Worm (Caenorhabditis elegans) whole organism, mixed stage, embryonic: ENCODE data around the gene F22D3.4.
A peak's percentile ranks its signal among the peaks of the same experiment; 100 is the strongest.

Experiments used
- bed-3 ChIP-seq: fragments of 200-800 bp; sonication (Bioruptor generic); optimal IDR thresholded peaks from 3 replicates; lab custom pipeline; 2018; ENCODE audit warnings: mild to moderate bottlenecking, missing genetic modification characterization, moderate library complexity, missing compliant biosample characterization
- blmp-1 ChIP-seq: fragments of 150-350 bp; optimal IDR thresholded peaks from 2 replicates; lab custom pipeline; 2014; ENCODE audit warnings: missing biosample characterization, missing genetic modification characterization
- ceh-39 ChIP-seq: fragments of 150-350 bp; optimal IDR thresholded peaks from 2 replicates; lab custom pipeline; 2014; ENCODE audit warnings: missing biosample characterization, missing genetic modification characterization
- ceh-43 ChIP-seq: fragments of 200-800 bp; sonication (Bioruptor generic); optimal IDR thresholded peaks from 2 replicates; lab custom pipeline; 2018; ENCODE audit warnings: mild to moderate bottlenecking, missing genetic modification characterization, moderate library complexity, missing compliant biosample characterization
- ceh-83 ChIP-seq: fragments of 200-800 bp; sonication (Bioruptor generic); optimal IDR thresholded peaks from 2 replicates; lab custom pipeline; 2018; ENCODE audit warnings: mild to moderate bottlenecking, missing genetic modification characterization, missing compliant biosample characterization
- ces-1 ChIP-seq: fragments of 150-350 bp; optimal IDR thresholded peaks from 2 replicates; lab custom pipeline; 2014; ENCODE audit warnings: missing biosample characterization, missing genetic modification reagents, missing genetic modification characterization
- cnd-1 ChIP-seq: fragments of 200-800 bp; sonication (Bioruptor generic); optimal IDR thresholded peaks from 2 replicates; lab custom pipeline; 2018; ENCODE audit warnings: mild to moderate bottlenecking, missing genetic modification characterization, missing compliant biosample characterization
- drap-1 ChIP-seq: fragments of 200-800 bp; sonication (Bioruptor generic); optimal IDR thresholded peaks from 3 replicates; lab custom pipeline; 2018; ENCODE audit warnings: mild to moderate bottlenecking, missing genetic modification characterization, missing compliant biosample characterization
- elt-1 ChIP-seq: sonication (generic microtip); optimal IDR thresholded peaks from 2 replicates; lab custom pipeline; 2017; ENCODE audit warnings: missing genetic modification characterization, mild to moderate bottlenecking, missing compliant biosample characterization, antibody characterized with exemption, moderate library complexity, borderline replicate concordance; ENCODE audit not compliant: insufficient read depth
- flh-1 ChIP-seq: fragments of 200-800 bp; sonication (Bioruptor generic); optimal IDR thresholded peaks from 2 replicates; lab custom pipeline; 2018; ENCODE audit warnings: mild to moderate bottlenecking, missing genetic modification characterization, moderate library complexity, missing compliant biosample characterization
- ham-2 ChIP-seq: fragments of 200-800 bp; sonication (Bioruptor generic); optimal IDR thresholded peaks from 2 replicates; lab custom pipeline; 2018; ENCODE audit warnings: mild to moderate bottlenecking, missing genetic modification characterization, missing compliant biosample characterization
- hlh-1 ChIP-seq: fragments of 150-350 bp; optimal IDR thresholded peaks from 2 replicates; lab custom pipeline; 2014; ENCODE audit warnings: missing biosample characterization, missing genetic modification reagents, missing genetic modification characterization
- lin-13 ChIP-seq: fragments of 150-350 bp; optimal IDR thresholded peaks from 2 replicates; lab custom pipeline; 2014; ENCODE audit warnings: missing biosample characterization, missing genetic modification characterization
- lin-32 ChIP-seq: fragments of 200-800 bp; sonication (Bioruptor generic); optimal IDR thresholded peaks from 2 replicates; lab custom pipeline; 2018; ENCODE audit warnings: mild to moderate bottlenecking, missing genetic modification characterization, missing compliant biosample characterization
- lsy-2 ChIP-seq: fragments of 150-350 bp; optimal IDR thresholded peaks from 2 replicates; lab custom pipeline; 2014; ENCODE audit warnings: missing biosample characterization, missing genetic modification characterization
- mab-5 ChIP-seq: fragments of 150-350 bp; optimal IDR thresholded peaks from 2 replicates; lab custom pipeline; 2014; ENCODE audit warnings: missing biosample characterization, missing genetic modification characterization
- mep-1 ChIP-seq: fragments of 150-350 bp; optimal IDR thresholded peaks from 2 replicates; lab custom pipeline; 2017; ENCODE audit warnings: missing biosample characterization, missing genetic modification reagents, missing genetic modification characterization, inconsistent platforms
- nhr-12 ChIP-seq: fragments of 150-350 bp; optimal IDR thresholded peaks from 2 replicates; lab custom pipeline; 2014; ENCODE audit warnings: missing biosample characterization, missing genetic modification characterization
- nhr-2 ChIP-seq: fragments of 150-350 bp; optimal IDR thresholded peaks from 2 replicates; lab custom pipeline; 2014; ENCODE audit warnings: missing biosample characterization, missing genetic modification characterization
- nhr-237 ChIP-seq: fragments of 150-350 bp; optimal IDR thresholded peaks from 2 replicates; lab custom pipeline; 2014; ENCODE audit warnings: missing biosample characterization, missing genetic modification characterization
- nhr-28 ChIP-seq: fragments of 150-350 bp; optimal IDR thresholded peaks from 2 replicates; lab custom pipeline; 2014; ENCODE audit warnings: missing biosample characterization, missing genetic modification characterization
- nhr-76 ChIP-seq: sonication (generic microtip); optimal IDR thresholded peaks from 2 replicates; lab custom pipeline; 2017; ENCODE audit warnings: missing biosample characterization, missing genetic modification characterization
- pha-4 ChIP-seq: fragments of 150-350 bp; optimal IDR thresholded peaks from 2 replicates; lab custom pipeline; 2018; ENCODE audit warnings: missing biosample characterization, missing genetic modification reagents, missing genetic modification characterization
- snpc-4 ChIP-seq: fragments of 150-350 bp; optimal IDR thresholded peaks from 2 replicates; lab custom pipeline; 2014; ENCODE audit warnings: missing biosample characterization, missing genetic modification characterization
- sptf-1 ChIP-seq: sonication (generic microtip); optimal IDR thresholded peaks from 2 replicates; lab custom pipeline; 2017; ENCODE audit warnings: mild to moderate bottlenecking, missing genetic modification characterization, moderate library complexity, missing compliant biosample characterization
- tbx-8 ChIP-seq: fragments of 200-800 bp; sonication (Bioruptor generic); optimal IDR thresholded peaks from 2 replicates; lab custom pipeline; 2018; ENCODE audit warnings: mild to moderate bottlenecking, missing genetic modification characterization, moderate library complexity, missing compliant biosample characterization
- unc-120 ChIP-seq: sonication (generic microtip); optimal IDR thresholded peaks from 2 replicates; lab custom pipeline; 2017; ENCODE audit warnings: missing genetic modification characterization, missing compliant biosample characterization; ENCODE audit not compliant: poor library complexity, severe bottlenecking
- unc-39 ChIP-seq: fragments of 150-350 bp; optimal IDR thresholded peaks from 2 replicates; lab custom pipeline; 2014; ENCODE audit warnings: missing biosample characterization, missing genetic modification characterization
- unc-62 ChIP-seq: fragments of 150-350 bp; optimal IDR thresholded peaks from 2 replicates; lab custom pipeline; 2014; ENCODE audit warnings: missing biosample characterization, missing genetic modification reagents, missing genetic modification characterization
- zip-8 ChIP-seq: fragments of 150-350 bp; optimal IDR thresholded peaks from 2 replicates; lab custom pipeline; 2014; ENCODE audit warnings: missing biosample characterization, missing genetic modification characterization
- ztf-11 ChIP-seq: fragments of 150-350 bp; optimal IDR thresholded peaks from 2 replicates; lab custom pipeline; 2014; ENCODE audit warnings: missing biosample characterization, missing genetic modification characterization

Gene F22D3.4

DNA sequence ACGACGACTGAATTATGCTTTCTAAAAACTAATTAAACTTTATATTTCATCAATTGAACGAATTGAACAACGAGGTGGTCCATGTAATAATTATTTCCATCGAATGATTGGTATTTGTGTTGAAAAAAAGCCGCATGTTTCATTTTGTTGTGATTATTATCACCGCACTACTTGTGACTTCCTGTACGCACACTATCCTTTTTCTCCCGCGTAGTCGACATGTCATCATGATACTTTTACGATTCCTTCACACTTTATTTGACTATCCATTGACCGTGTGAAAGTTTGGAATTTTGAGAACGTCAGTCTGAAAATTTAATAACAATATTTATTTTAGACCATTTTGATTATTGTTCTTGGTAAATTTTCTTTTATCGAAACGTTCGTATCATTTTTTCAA, at the start of gene F22D3.4:
F22D3.4 (minus strand) TSS at position 1 of the 400 bp plus-strand sequence.
- TF ChIP-seq unc-120 (tag; lab: Kevin White, UChicago): no peak
- TF ChIP-seq nhr-28 (tag; lab: Kevin White, UChicago): no peak
- TF ChIP-seq nhr-237: no peak
- no peak for TF ChIP-seq mep-1 (tag; lab: Kevin White, UChicago)
- TF ChIP-seq tbx-8 (GFP tag; lab: Kevin White, UChicago): no peak
- TF ChIP-seq pha-4 (tag; lab: Kevin White, UChicago): no peak
- TF ChIP-seq lin-32 (GFP tag; lab: Kevin White, UChicago): no peak
- TF ChIP-seq flh-1 (GFP tag; lab: Kevin White, UChicago): no peak
- no peak for TF ChIP-seq unc-62 (GFP tag; lab: Kevin White, UChicago)
- TF ChIP-seq ces-1 (GFP tag; lab: Kevin White, UChicago): no peak
- no peak for TF ChIP-seq nhr-2 (tag; lab: Kevin White, UChicago)
- TF ChIP-seq ztf-11 (tag; lab: Kevin White, UChicago): no peak
- no peak for TF ChIP-seq drap-1 (GFP tag; lab: Kevin White, UChicago)
- TF ChIP-seq ceh-83 (GFP tag; lab: Kevin White, UChicago): no peak
- TF ChIP-seq blmp-1 (tag; lab: Kevin White, UChicago): no peak
- TF ChIP-seq zip-8 (tag; lab: Kevin White, UChicago): no peak
- no peak for TF ChIP-seq bed-3 (GFP tag; lab: Kevin White, UChicago)
- no peak for TF ChIP-seq ceh-39 (tag; lab: Kevin White, UChicago)
- TF ChIP-seq nhr-12 (tag; lab: Kevin White, UChicago): no peak

ce11 chrII:6975725-6976124, 48.3 kb upstream of the F22D3.4 start:
- TF ChIP-seq sptf-1: no peak
- no peak for TF ChIP-seq ceh-83 (GFP tag; lab: Kevin White, UChicago)
- TF ChIP-seq ztf-11 (tag; lab: Kevin White, UChicago): no peak
- TF ChIP-seq cnd-1 (tag; lab: Kevin White, UChicago): no peak
- TF ChIP-seq hlh-1 (tag; lab: Kevin White, UChicago): no peak
- peak; percentile 3 for TF ChIP-seq mep-1 (tag; lab: Kevin White, UChicago)
- TF ChIP-seq elt-1 (tag; lab: Kevin White, UChicago): no peak
- TF ChIP-seq unc-120 (tag; lab: Kevin White, UChicago): no peak
- TF ChIP-seq nhr-12 (tag; lab: Kevin White, UChicago): no peak
- TF ChIP-seq lsy-2: peak; percentile 82

DNA sequence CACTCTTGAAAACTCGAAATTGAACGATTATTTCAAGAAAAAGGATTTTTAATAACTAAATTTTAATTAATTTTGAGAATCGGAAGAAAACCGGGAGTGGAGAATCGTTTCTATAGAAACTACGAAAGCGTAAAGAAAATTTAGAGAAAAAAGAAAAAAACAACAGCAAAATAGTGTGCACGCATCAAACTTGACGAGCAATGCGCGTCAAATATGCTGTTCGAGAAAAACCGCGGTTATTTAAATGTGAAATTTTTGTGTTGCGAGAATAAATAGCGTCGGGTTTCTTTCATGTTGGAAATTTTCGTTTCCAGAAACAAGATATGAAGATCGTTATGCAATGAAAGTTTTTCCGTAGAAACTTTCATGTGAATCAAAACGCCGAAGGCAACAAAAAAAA, 46.6 kb upstream of the F22D3.4 start:
- TF ChIP-seq ceh-83 (GFP tag; lab: Kevin White, UChicago) (no peak), nhr-12 (tag; lab: Kevin White, UChicago) (no peak), ceh-39 (tag; lab: Kevin White, UChicago) (peak; percentile 14), ztf-11 (tag; lab: Kevin White, UChicago) (no peak), mab-5 (tag; lab: Kevin White, UChicago) (no peak), unc-39 (tag; lab: Kevin White, UChicago) (no peak), ham-2 (GFP tag; lab: Kevin White, UChicago) (no peak), nhr-2 (tag; lab: Kevin White, UChicago) (no peak), cnd-1 (tag; lab: Kevin White, UChicago) (no peak), mep-1 (tag; lab: Kevin White, UChicago) (peak; percentile 26), snpc-4 (no peak), lin-32 (GFP tag; lab: Kevin White, UChicago) (no peak), sptf-1 (no peak), nhr-76 (tag; lab: Kevin White, UChicago) (no peak), ces-1 (GFP tag; lab: Kevin White, UChicago) (peak; percentile 50), lsy-2 (peak; percentile 68), pha-4 (tag; lab: Kevin White, UChicago) (peak; percentile 50), ceh-43 (GFP tag; lab: Kevin White, UChicago) (no peak), nhr-237 (peak; percentile 40), lin-13 (tag; lab: Kevin White, UChicago) (peak; percentile 17)

DNA sequence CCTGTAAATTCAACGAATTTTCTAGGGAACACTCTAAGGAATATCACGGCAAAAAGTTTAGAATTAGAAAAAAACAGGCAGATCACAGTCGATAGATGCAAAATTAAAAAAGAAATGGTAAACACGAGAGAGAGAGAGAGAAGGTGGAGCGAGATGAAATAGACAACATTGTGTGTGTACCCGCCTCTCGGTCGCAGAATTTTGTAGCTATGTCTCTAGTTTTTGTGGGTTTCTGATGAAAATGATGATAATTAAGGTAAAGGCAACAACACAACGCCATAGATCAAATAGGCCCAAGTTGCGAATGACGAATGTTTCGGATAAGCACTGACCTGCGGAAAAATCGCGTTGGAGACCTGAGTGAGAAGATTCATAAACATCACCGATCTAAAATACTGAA, 46.1 kb upstream of the F22D3.4 start, which contains the start of gene sod-1:
sod-1 (minus strand) TSS at position 387 of the 400 bp plus-strand sequence.
- TF ChIP-seq ceh-43 (GFP tag; lab: Kevin White, UChicago): no peak
- no peak for TF ChIP-seq ham-2 (GFP tag; lab: Kevin White, UChicago)
- no peak for TF ChIP-seq ztf-11 (tag; lab: Kevin White, UChicago)
- no peak for TF ChIP-seq pha-4 (tag; lab: Kevin White, UChicago)
- TF ChIP-seq mab-5 (tag; lab: Kevin White, UChicago): no peak
- no peak for TF ChIP-seq mep-1 (tag; lab: Kevin White, UChicago)
- no peak for TF ChIP-seq bed-3 (GFP tag; lab: Kevin White, UChicago)
- TF ChIP-seq flh-1 (GFP tag; lab: Kevin White, UChicago): no peak
- no peak for TF ChIP-seq nhr-76 (tag; lab: Kevin White, UChicago)
- no peak for TF ChIP-seq ceh-83 (GFP tag; lab: Kevin White, UChicago)
